Worm (Caenorhabditis elegans) whole organism, L4/young adult: ENCODE results near the gene lipl-7.

ENCODE experiments used
- W03F9.2 ChIP-seq: fragments of 150-350 bp; optimal IDR thresholded peaks from 2 replicates; lab custom pipeline; 2014; ENCODE audit warnings: missing biosample characterization, missing genetic modification characterization
- dao-5 ChIP-seq: sonication (generic microtip); optimal IDR thresholded peaks from 2 replicates; lab custom pipeline; 2016; ENCODE audit warnings: missing genotype, missing genetic modification characterization, moderate library complexity, missing compliant biosample characterization
- him-1 ChIP-seq: sonication (generic microtip); optimal IDR thresholded peaks from 2 replicates; lab custom pipeline; 2016; ENCODE audit warnings: missing genotype, missing genetic modification reagents, missing genetic modification characterization, missing compliant biosample characterization

lipl-7 gene

DNA sequence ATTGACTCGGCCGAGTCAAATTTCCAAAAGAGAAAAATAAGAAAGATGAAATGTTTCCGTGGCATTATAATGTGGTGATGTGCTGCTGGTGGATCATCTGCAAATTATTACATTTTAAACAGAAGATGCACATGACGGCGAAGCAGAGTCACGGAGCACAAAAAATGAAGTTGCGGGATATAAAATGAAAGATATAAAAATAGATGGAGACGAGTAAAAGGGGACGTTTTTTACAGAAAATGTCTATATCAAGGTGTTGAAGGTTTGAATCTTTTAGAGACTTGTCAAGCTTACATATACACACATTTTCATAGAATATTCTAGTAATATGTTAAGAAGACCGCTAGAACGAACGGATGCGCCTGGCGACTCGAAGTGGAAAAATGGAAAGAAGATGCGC lies 47.3 kb downstream of the lipl-7 start, which contains the start of gene ptrg-1:
Gene ptrg-1 (minus strand): TSS at position 101 of the 400 bp plus-strand sequence.
- TF ChIP-seq W03F9.2 (tag; lab: Kevin White, UChicago) (no peak), him-1 (no peak), dao-5 (tag; lab: Kevin White, UChicago) (no peak)

DNA sequence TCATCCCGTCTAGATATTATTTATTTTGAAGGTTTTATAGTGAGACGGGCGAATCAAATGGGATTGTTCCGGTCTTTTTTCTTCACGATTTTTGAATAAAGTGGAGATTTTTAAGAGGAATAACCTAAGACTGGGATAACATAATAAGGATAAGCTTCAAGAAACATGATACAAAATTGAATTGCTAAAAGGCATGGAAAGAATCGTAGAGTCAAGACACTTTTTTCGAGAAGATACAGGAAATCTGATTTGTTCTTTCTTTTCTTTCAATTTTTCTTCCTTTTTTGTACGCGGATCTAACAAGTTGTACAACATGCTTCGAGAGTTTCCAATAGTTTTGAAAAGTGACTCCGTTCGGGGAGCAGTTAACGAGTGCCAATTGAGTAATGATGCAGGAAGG lies 50.1 kb downstream of the lipl-7 start:
- no peak for TF ChIP-seq W03F9.2 (tag; lab: Kevin White, UChicago)
- no peak for TF ChIP-seq him-1
- TF ChIP-seq dao-5 (tag; lab: Kevin White, UChicago) = no peak

DNA sequence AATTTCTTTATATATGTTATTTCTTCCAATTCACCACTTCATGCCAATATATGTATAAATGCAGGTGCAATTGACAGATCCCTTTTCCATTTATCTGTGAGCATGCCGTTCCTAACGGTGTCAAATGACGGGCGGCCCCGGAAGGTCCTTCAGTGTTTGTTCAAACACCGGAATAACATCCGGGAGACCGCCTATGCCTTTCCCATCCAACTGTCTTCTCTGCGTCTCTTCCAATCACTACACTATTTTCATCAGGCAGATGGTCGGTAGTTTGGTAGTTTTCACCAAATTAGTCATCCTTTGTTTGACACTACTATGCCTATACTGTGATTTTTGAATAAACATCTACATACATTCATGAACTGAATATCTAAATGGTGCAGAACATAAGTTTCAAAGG lies 51.0 kb downstream of the lipl-7 start:
- no peak for TF ChIP-seq W03F9.2 (tag; lab: Kevin White, UChicago)
- TF ChIP-seq dao-5 (tag; lab: Kevin White, UChicago) = no peak
- no peak for TF ChIP-seq him-1
